Fruit fly (Drosophila melanogaster) S2 (cell line): ENCODE measurements around the gene Mcm5.

Experiments used
- CG8478 ChIP-seq: fragments of >200 bp; optimal IDR thresholded peaks from 2 replicates; lab custom pipeline; 2018
- CTCF ChIP-seq, 2 experiments: fragments of >200 bp; optimal IDR thresholded peaks; 2 replicates each; lab custom pipeline; 2018

DNA sequence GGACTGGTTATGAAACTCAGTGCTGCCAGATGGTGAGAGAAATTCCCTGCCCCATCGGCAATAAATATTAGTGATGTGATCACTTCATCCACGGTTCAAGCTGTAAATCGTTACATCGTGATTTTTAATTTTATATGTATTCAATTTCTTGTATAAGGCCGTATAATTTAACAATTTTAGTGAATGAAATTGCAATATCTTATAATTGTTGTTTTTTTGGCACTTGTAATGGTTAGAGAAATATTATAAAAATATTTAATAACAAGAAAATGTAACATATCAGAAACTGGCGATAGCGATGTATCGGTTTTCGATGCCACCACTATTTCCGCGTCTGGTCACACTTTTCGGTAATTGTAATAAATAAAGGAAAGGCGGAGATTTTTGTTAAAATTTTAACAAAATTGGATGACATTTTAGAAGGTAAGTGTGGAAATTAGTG lies 4.2 kb upstream of the Mcm5 start, which contains the start of the genes mRpL37 and Rbp1:
- TF ChIP-seq CTCF (optimal IDR thresholded peaks at IDR 0.05; lab: Kevin White, UChicago) (no peak), CG8478 (lab: Kevin White, UChicago) (no peak)
